Worm (Caenorhabditis elegans) whole organism, dauer: Measurements from ENCODE around the gene srh-237.

Experiments used
- unc-62 ChIP-seq: sonication (generic microtip); optimal IDR thresholded peaks from 2 replicates; lab custom pipeline; 2017; ENCODE audit warnings: missing biosample characterization, missing genetic modification reagents, missing genetic modification characterization

Gene srh-237

DNA sequence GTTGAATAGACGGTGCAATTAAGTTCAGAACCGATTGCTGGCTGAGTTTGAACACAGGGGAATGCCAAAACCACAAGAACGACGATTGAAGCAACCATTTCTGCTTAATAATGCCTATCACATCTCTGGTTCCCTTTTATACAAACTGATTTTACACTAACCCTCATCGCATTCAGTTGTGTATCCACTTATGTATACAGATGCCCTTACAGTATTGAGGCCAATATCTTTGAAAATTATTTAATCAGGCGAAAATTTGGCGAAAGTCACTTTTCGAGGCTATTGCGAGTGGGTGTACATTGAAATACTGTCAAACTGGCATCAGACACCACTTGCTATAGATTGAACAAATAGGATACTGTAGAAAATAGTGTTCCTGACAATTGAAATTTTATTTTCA is 8.5 kb downstream of the srh-237 start, which contains the start of the genes ZK218.3 and ZK218.4:
Gene ZK218.3, minus strand, starts transcription at position 101 of the 400 bp plus-strand sequence.
Gene ZK218.4, plus strand, starts transcription at position 186 of the 400 bp plus-strand sequence.
- no peak for TF ChIP-seq unc-62 (GFP tag; lab: Kevin White, UChicago)

DNA sequence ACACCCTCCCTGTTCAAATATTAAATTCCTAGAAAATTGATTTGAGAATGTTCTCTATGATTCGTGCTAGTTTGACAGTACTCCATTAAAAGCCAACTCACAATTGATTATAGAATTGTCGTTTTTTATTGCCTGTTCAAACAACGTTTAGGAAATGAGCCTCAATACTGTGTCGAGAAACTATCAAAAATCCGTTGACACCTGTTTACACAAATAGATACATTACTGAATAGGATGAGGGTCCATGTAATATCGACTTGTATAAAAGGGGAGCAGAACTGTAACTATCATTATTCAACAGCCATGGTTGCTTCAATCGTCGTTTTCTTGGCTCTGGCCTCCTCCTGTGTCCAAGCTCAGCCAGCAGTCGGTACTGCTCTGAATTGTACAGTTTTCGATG is 10.7 kb downstream of the srh-237 start, which contains the start of gene ZK218.5:
Gene ZK218.5, plus strand, starts transcription at position 301 of the 400 bp plus-strand sequence.
- TF ChIP-seq unc-62 (GFP tag; lab: Kevin White, UChicago) = no peak

DNA sequence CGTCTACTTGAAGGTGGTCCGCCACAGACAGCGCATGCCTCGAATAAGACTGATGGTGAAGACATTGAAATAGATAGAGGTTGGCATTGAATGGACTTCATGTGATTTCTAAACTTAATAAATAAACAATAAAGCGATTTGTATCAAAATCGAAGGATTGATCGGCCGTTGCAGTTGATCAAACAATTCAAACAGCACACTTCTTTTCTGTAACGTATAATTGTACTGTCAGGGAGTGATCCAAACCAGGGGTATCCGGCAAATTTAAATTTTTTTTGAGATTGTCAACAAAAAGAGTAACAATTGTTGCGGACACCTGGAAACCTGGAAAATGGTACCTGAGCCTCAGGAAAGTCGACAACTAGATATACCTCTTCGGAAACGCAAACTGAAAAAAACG is 14.3 kb downstream of the srh-237 start, which contains the start of gene nhr-248:
Gene nhr-248, minus strand, starts transcription at position 101 of the 400 bp plus-strand sequence.
- no peak for TF ChIP-seq unc-62 (GFP tag; lab: Kevin White, UChicago)

DNA sequence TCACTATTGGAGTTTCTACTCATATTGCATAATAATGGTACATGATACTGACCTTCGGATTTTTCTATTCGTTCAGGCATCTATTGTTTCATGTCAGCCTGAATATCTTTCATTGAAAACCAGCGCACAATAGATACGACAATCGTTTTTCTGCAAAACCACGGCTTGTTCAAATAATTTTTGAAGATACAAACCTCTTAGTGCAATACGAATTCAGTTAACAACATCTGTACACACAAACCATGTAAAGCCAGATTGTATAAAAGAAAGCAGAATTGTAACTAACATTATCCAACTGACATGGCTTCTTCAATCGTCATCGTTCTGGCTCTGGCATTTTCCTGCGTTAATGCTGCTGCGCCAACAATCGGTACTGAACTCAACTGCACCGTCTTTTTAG is 15.3 kb downstream of the srh-237 start, which contains the start of gene ZK218.7:
Gene ZK218.7, plus strand, starts transcription at position 301 of the 400 bp plus-strand sequence.
- no peak for TF ChIP-seq unc-62 (GFP tag; lab: Kevin White, UChicago)

DNA sequence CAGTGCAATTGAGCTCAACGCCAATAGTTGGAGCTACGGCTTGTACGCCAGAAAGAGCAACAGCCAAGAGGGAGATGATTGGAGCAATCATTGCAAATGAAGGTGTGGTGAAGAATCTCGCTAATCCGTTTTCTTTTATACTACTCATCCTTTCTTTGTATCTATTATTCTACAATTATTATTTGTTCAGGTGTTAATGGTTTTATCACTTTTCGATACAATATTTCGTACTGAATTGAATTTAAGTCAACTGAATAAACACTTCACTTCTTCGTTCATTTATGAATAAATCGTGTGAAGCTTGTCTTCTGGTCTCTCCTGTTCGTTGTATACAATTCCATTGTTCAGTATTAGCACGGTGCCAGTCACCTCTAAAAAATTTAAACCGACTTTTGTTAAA is 18.1 kb downstream of the srh-237 start, which contains the start of gene ZK218.11:
Gene ZK218.11, minus strand, starts transcription at position 101 of the 400 bp plus-strand sequence.
- TF ChIP-seq unc-62 (GFP tag; lab: Kevin White, UChicago) = no peak
